Worm (Caenorhabditis elegans) whole organism, L1 larva: ENCODE results near the gene EEED8.14.

Experiments used
- C04F5.9 ChIP-seq: sonication (generic microtip); optimal IDR thresholded peaks from 2 replicates; lab custom pipeline; 2016; ENCODE audit warnings: missing genetic modification characterization, missing compliant biosample characterization
- C16A3.4 ChIP-seq: fragments of 150-350 bp; optimal IDR thresholded peaks from 2 replicates; lab custom pipeline; 2014; ENCODE audit warnings: missing biosample characterization, missing genetic modification characterization
- F16B12.6 ChIP-seq: fragments of 150-350 bp; optimal IDR thresholded peaks from 2 replicates; lab custom pipeline; 2014; ENCODE audit warnings: missing biosample characterization, missing genetic modification characterization
- Y116A8C.19 ChIP-seq: sonication (generic microtip); optimal IDR thresholded peaks from 2 replicates; lab custom pipeline; 2016; ENCODE audit warnings: missing compliant biosample characterization, missing genetic modification characterization, borderline replicate concordance
- aha-1 ChIP-seq: fragments of 150-350 bp; optimal IDR thresholded peaks from 2 replicates; lab custom pipeline; 2014; ENCODE audit warnings: missing biosample characterization, missing genetic modification characterization
- ama-1 ChIP-seq: fragments of 150-350 bp; optimal IDR thresholded peaks from 2 replicates; lab custom pipeline; 2014
- blmp-1 ChIP-seq: fragments of 150-350 bp; optimal IDR thresholded peaks from 2 replicates; lab custom pipeline; 2014; ENCODE audit warnings: missing biosample characterization, missing genetic modification characterization
- ceh-63 ChIP-seq: fragments of 200-800 bp; sonication (Bioruptor generic); optimal IDR thresholded peaks from 2 replicates; lab custom pipeline; 2018; ENCODE audit warnings: mild to moderate bottlenecking, missing genetic modification characterization, missing compliant biosample characterization
- ceh-8 ChIP-seq: fragments of 200-800 bp; sonication (Bioruptor generic); optimal IDR thresholded peaks from 2 replicates; lab custom pipeline; 2018; ENCODE audit warnings: mild to moderate bottlenecking, missing genetic modification characterization, moderate library complexity, missing compliant biosample characterization
- efl-3 ChIP-seq: fragments of 200-800 bp; sonication (Bioruptor generic); optimal IDR thresholded peaks from 2 replicates; lab custom pipeline; 2018; ENCODE audit warnings: mild to moderate bottlenecking, missing genetic modification characterization, missing compliant biosample characterization
- egl-13 ChIP-seq: sonication (generic microtip); optimal IDR thresholded peaks from 2 replicates; lab custom pipeline; 2016; ENCODE audit warnings: missing genotype, missing genetic modification reagents, missing genetic modification characterization, missing compliant biosample characterization
- fos-1 ChIP-seq: fragments of 150-350 bp; optimal IDR thresholded peaks from 2 replicates; lab custom pipeline; 2014; ENCODE audit warnings: missing biosample characterization, missing genetic modification characterization
- hlh-17 ChIP-seq: fragments of 200-800 bp; sonication (Bioruptor generic); optimal IDR thresholded peaks from 2 replicates; lab custom pipeline; 2018; ENCODE audit warnings: missing genetic modification characterization, mild to moderate bottlenecking, missing compliant biosample characterization, moderate library complexity, borderline replicate concordance
- irx-1 ChIP-seq: sonication (generic microtip); optimal IDR thresholded peaks from 2 replicates; lab custom pipeline; 2016; ENCODE audit warnings: missing genetic modification characterization, missing compliant biosample characterization
- lin-14 ChIP-seq: fragments of 200-800 bp; sonication (Bioruptor generic); optimal IDR thresholded peaks from 2 replicates; lab custom pipeline; 2018; ENCODE audit warnings: mild to moderate bottlenecking, missing genetic modification characterization, moderate library complexity, missing compliant biosample characterization
- lin-15B ChIP-seq: fragments of 150-350 bp; sonication (generic microtip); optimal IDR thresholded peaks from 3 replicates; lab custom pipeline; 2014; ENCODE audit warnings: missing biosample characterization, missing genetic modification characterization
- lin-39 ChIP-seq: fragments of 150-350 bp; optimal IDR thresholded peaks from 2 replicates; lab custom pipeline; 2014; ENCODE audit warnings: missing biosample characterization, missing genetic modification reagents, missing genetic modification characterization
- lir-3 ChIP-seq: sonication (generic microtip); optimal IDR thresholded peaks from 2 replicates; lab custom pipeline; 2016; ENCODE audit warnings: mild to moderate bottlenecking, missing genetic modification characterization, moderate library complexity, missing compliant biosample characterization; ENCODE audit not compliant: poor library complexity
- lsy-2 ChIP-seq, 2 experiments: fragments of 150-350 bp; optimal IDR thresholded peaks; 2 replicates each; lab custom pipeline; 2014; ENCODE audit warnings: missing biosample characterization in 2 of 2, missing genetic modification characterization in 2 of 2
- mab-9 ChIP-seq: fragments of 200-800 bp; sonication (Bioruptor generic); IDR thresholded peaks from 2 replicates; pipeline ENCODE4 v1.3.6; 2022; ENCODE audit warnings: missing genetic modification reagents, missing genetic modification characterization, missing compliant biosample characterization
- mdl-1 ChIP-seq, 2 experiments: fragments of 150-350 bp; optimal IDR thresholded peaks; 2 replicates each; lab custom pipeline; 2014 to 2017; ENCODE audit warnings: missing biosample characterization in 2 of 2, missing genetic modification characterization in 2 of 2, inconsistent platforms in 1 of 2
- mef-2 ChIP-seq: fragments of 150-350 bp; optimal IDR thresholded peaks from 2 replicates; lab custom pipeline; 2014; ENCODE audit warnings: missing biosample characterization, missing genetic modification characterization
- mep-1 ChIP-seq: fragments of 150-350 bp; optimal IDR thresholded peaks from 2 replicates; lab custom pipeline; 2014; ENCODE audit warnings: missing biosample characterization, missing genetic modification characterization
- nhr-12 ChIP-seq: sonication (generic microtip); optimal IDR thresholded peaks from 2 replicates; lab custom pipeline; 2017; ENCODE audit warnings: missing biosample characterization, missing genetic modification characterization
- nhr-20 ChIP-seq: sonication (generic microtip); optimal IDR thresholded peaks from 2 replicates; lab custom pipeline; 2016; ENCODE audit warnings: mild to moderate bottlenecking, missing genetic modification characterization, missing compliant biosample characterization
- nhr-237 ChIP-seq: fragments of 150-350 bp; optimal IDR thresholded peaks from 2 replicates; lab custom pipeline; 2014; ENCODE audit warnings: missing biosample characterization, missing genetic modification characterization
- nhr-28 ChIP-seq: fragments of 150-350 bp; optimal IDR thresholded peaks from 2 replicates; lab custom pipeline; 2014; ENCODE audit warnings: missing biosample characterization, missing genetic modification characterization
- nhr-71 ChIP-seq: sonication (generic microtip); optimal IDR thresholded peaks from 2 replicates; lab custom pipeline; 2016; ENCODE audit warnings: mild to moderate bottlenecking, missing genetic modification characterization, moderate library complexity, missing compliant biosample characterization
- nhr-76 ChIP-seq: sonication (generic microtip); optimal IDR thresholded peaks from 2 replicates; lab custom pipeline; 2017; ENCODE audit warnings: missing biosample characterization, missing genetic modification characterization
- nhr-77 ChIP-seq: fragments of 150-350 bp; optimal IDR thresholded peaks from 2 replicates; lab custom pipeline; 2014; ENCODE audit warnings: missing biosample characterization, missing genetic modification characterization
- nhr-84 ChIP-seq: sonication (generic microtip); optimal IDR thresholded peaks from 2 replicates; lab custom pipeline; 2017; ENCODE audit warnings: missing biosample characterization, missing genetic modification characterization
- nhr-85 ChIP-seq: sonication (generic microtip); peaks from one replicate; lab custom pipeline; 2016; ENCODE audit warnings: missing genetic modification characterization, inconsistent platforms, missing compliant biosample characterization
- pag-3 ChIP-seq: sonication (generic microtip); optimal IDR thresholded peaks from 2 replicates; lab custom pipeline; 2017; ENCODE audit warnings: missing genetic modification characterization, mild to moderate bottlenecking, missing compliant biosample characterization, antibody characterized with exemption, borderline replicate concordance; ENCODE audit not compliant: insufficient read depth
- pax-3 ChIP-seq: fragments of 200-800 bp; sonication (Bioruptor generic); optimal IDR thresholded peaks from 2 replicates; lab custom pipeline; 2018; ENCODE audit warnings: mild to moderate bottlenecking, missing genetic modification characterization, moderate library complexity, missing compliant biosample characterization
- pqm-1 ChIP-seq: sonication (generic microtip); optimal IDR thresholded peaks from 3 replicates; lab custom pipeline; 2017; ENCODE audit warnings: missing biosample characterization, missing genetic modification characterization
- rnt-1 ChIP-seq: sonication (generic microtip); optimal IDR thresholded peaks from 2 replicates; lab custom pipeline; 2016; ENCODE audit warnings: mild to moderate bottlenecking, missing genetic modification characterization, moderate library complexity, missing compliant biosample characterization
- snpc-4 ChIP-seq: fragments of 150-350 bp; optimal IDR thresholded peaks from 2 replicates; lab custom pipeline; 2014; ENCODE audit warnings: missing biosample characterization, missing genetic modification characterization
- snu-23 ChIP-seq: sonication (generic microtip); optimal IDR thresholded peaks from 2 replicates; lab custom pipeline; 2016; ENCODE audit warnings: missing genetic modification characterization, missing compliant biosample characterization
- sup-37 ChIP-seq: fragments of 200-800 bp; sonication (Bioruptor generic); optimal IDR thresholded peaks from 2 replicates; lab custom pipeline; 2018; ENCODE audit warnings: mild to moderate bottlenecking, missing genetic modification characterization, missing compliant biosample characterization
- swsn-7 ChIP-seq: sonication (generic microtip); optimal IDR thresholded peaks from 2 replicates; lab custom pipeline; 2016; ENCODE audit warnings: missing genetic modification characterization, missing compliant biosample characterization
- unc-130 ChIP-seq: fragments of 150-350 bp; optimal IDR thresholded peaks from 2 replicates; lab custom pipeline; 2017; ENCODE audit warnings: missing biosample characterization, missing genetic modification characterization, inconsistent platforms
- unc-86 ChIP-seq: sonication (generic microtip); optimal IDR thresholded peaks from 2 replicates; lab custom pipeline; 2016; ENCODE audit warnings: missing genetic modification characterization, missing compliant biosample characterization
- unc-98 ChIP-seq: fragments of 200-800 bp; sonication (Bioruptor generic); IDR thresholded peaks from 2 replicates; pipeline ENCODE4 v1.3.6; 2022; ENCODE audit warnings: missing genetic modification characterization, missing compliant biosample characterization
- zag-1 ChIP-seq: fragments of 150-350 bp; optimal IDR thresholded peaks from 2 replicates; lab custom pipeline; 2014; ENCODE audit warnings: missing biosample characterization, missing genetic modification characterization
- zip-4 ChIP-seq: fragments of 200-800 bp; sonication (Bioruptor generic); optimal IDR thresholded peaks from 2 replicates; lab custom pipeline; 2018; ENCODE audit warnings: mild to moderate bottlenecking, missing genetic modification characterization, moderate library complexity, missing compliant biosample characterization
- ztf-4 ChIP-seq: fragments of 150-350 bp; optimal IDR thresholded peaks from 2 replicates; lab custom pipeline; 2014; ENCODE audit warnings: missing biosample characterization, missing genetic modification characterization

Gene EEED8.14

ce11 chrII:5399201-5399600 is 14.7 kb downstream of the EEED8.14 start, which contains the start of gene mog-5 (continued):
- TF ChIP-seq pqm-1 (tag; lab: Kevin White, UChicago) = no peak
- no peak for TF ChIP-seq pag-3 (tag; lab: Kevin White, UChicago)
- no peak for TF ChIP-seq F16B12.6 (tag; lab: Kevin White, UChicago)
- TF ChIP-seq ama-1 = no peak
- TF ChIP-seq Y116A8C.19 (tag; lab: Kevin White, UChicago) = no peak
- no peak for TF ChIP-seq ceh-63
- TF ChIP-seq ztf-4 (tag; lab: Kevin White, UChicago) = no peak
- peak; percentile 20 for TF ChIP-seq rnt-1 (tag; lab: Kevin White, UChicago)
- TF ChIP-seq fos-1 (tag; lab: Kevin White, UChicago) = no peak
- no peak for TF ChIP-seq nhr-84 (tag; lab: Kevin White, UChicago)
- TF ChIP-seq lir-3 (tag; lab: Kevin White, UChicago) = no peak
- no peak for TF ChIP-seq zag-1
- no peak for TF ChIP-seq pax-3
- TF ChIP-seq zip-4 (GFP tag; lab: Kevin White, UChicago) = no peak
- peak; percentile 35 for TF ChIP-seq C16A3.4
- TF ChIP-seq nhr-76 (tag; lab: Kevin White, UChicago) = no peak
- TF ChIP-seq lsy-2 (tag; optimal IDR thresholded peaks at IDR 0.05; lab: Kevin White, UChicago) = peak; percentile 46 to 47
- TF ChIP-seq mab-9 (GFP tag; lab: Robert Waterston, UW) = no peak
- no peak for TF ChIP-seq unc-98 (GFP tag; lab: Robert Waterston, UW)
- TF ChIP-seq sup-37 (GFP tag; lab: Kevin White, UChicago) = no peak
- TF ChIP-seq C04F5.9 = no peak
- no peak for TF ChIP-seq nhr-12
- no peak for TF ChIP-seq nhr-77 (tag; lab: Kevin White, UChicago)
- no peak for TF ChIP-seq lin-15B (tag; lab: Kevin White, UChicago)
- peak; percentile 32 for TF ChIP-seq snu-23
- TF ChIP-seq ceh-8 (GFP tag; lab: Kevin White, UChicago) = no peak
- no peak for TF ChIP-seq aha-1 (tag; lab: Kevin White, UChicago)
- peak; percentile 35 for TF ChIP-seq nhr-71 (tag; lab: Kevin White, UChicago)
- TF ChIP-seq lin-14 (GFP tag; lab: Kevin White, UChicago) = no peak
- no peak for TF ChIP-seq mep-1 (tag; lab: Kevin White, UChicago)
- no peak for TF ChIP-seq irx-1 (tag; lab: Kevin White, UChicago)
- peak; percentile 25 for TF ChIP-seq swsn-7 (tag; lab: Kevin White, UChicago)
- TF ChIP-seq nhr-85 = no peak
- TF ChIP-seq unc-86 (tag; lab: Kevin White, UChicago) = no peak
- no peak for TF ChIP-seq efl-3 (GFP tag; lab: Kevin White, UChicago)
- no peak for TF ChIP-seq egl-13 (tag; lab: Kevin White, UChicago)
- no peak for TF ChIP-seq nhr-28 (tag; lab: Kevin White, UChicago)
- TF ChIP-seq lin-39 (tag; lab: Kevin White, UChicago) = no peak
- peak in 1 of 2 experiments; percentile 1 for TF ChIP-seq mdl-1 (tag; optimal IDR thresholded peaks at IDR 0.05; lab: Kevin White, UChicago)
- peak; percentile 24 for TF ChIP-seq blmp-1 (tag; lab: Kevin White, UChicago)
- no peak for TF ChIP-seq unc-130 (tag; lab: Kevin White, UChicago)
- TF ChIP-seq mef-2 (tag; lab: Kevin White, UChicago) = no peak
- TF ChIP-seq nhr-237 (tag; lab: Kevin White, UChicago) = no peak
- TF ChIP-seq snpc-4 (tag; lab: Kevin White, UChicago) = peak; percentile 7
- TF ChIP-seq nhr-20 = peak; percentile 39
- TF ChIP-seq hlh-17 = no peak
